Worm (Caenorhabditis elegans) whole organism, late embryonic: ENCODE measurements around the gene srh-304.

Source experiments
- C08G9.2 ChIP-seq: sonication (generic microtip); optimal IDR thresholded peaks from 2 replicates; lab custom pipeline; 2016; ENCODE audit warnings: mild to moderate bottlenecking, missing genetic modification characterization, moderate library complexity, missing compliant biosample characterization
- C38D4.7 ChIP-seq: fragments of 200-800 bp; sonication (Bioruptor generic); optimal IDR thresholded peaks from 2 replicates; lab custom pipeline; 2018; ENCODE audit warnings: mild to moderate bottlenecking, missing genetic modification characterization, moderate library complexity, missing compliant biosample characterization
- F13H6.1 ChIP-seq: sonication (generic microtip); optimal IDR thresholded peaks from 2 replicates; lab custom pipeline; 2016; ENCODE audit warnings: missing genetic modification characterization, missing compliant biosample characterization
- K09A11.1 ChIP-seq: sonication (generic microtip); optimal IDR thresholded peaks from 2 replicates; lab custom pipeline; 2017; ENCODE audit warnings: antibody characterized with exemption, mild to moderate bottlenecking, missing genetic modification characterization, missing compliant biosample characterization; ENCODE audit not compliant: insufficient read depth
- T23F11.4 ChIP-seq: fragments of 200-800 bp; sonication (Bioruptor generic); optimal IDR thresholded peaks from 2 replicates; lab custom pipeline; 2018; ENCODE audit warnings: mild to moderate bottlenecking, missing genetic modification characterization, missing compliant biosample characterization
- ama-1 ChIP-seq: fragments of 150-350 bp; optimal IDR thresholded peaks from 2 replicates; lab custom pipeline; 2014
- ceh-14 ChIP-seq: sonication (generic microtip); optimal IDR thresholded peaks from 2 replicates; lab custom pipeline; 2016; ENCODE audit warnings: missing genotype, missing genetic modification characterization, missing compliant biosample characterization
- ceh-18 ChIP-seq: sonication (generic microtip); optimal IDR thresholded peaks from 2 replicates; lab custom pipeline; 2016; ENCODE audit warnings: missing genetic modification characterization, missing compliant biosample characterization
- ceh-19 ChIP-seq: fragments of 200-800 bp; sonication (Bioruptor generic); optimal IDR thresholded peaks from 2 replicates; lab custom pipeline; 2018; ENCODE audit warnings: mild to moderate bottlenecking, missing genetic modification characterization, missing compliant biosample characterization
- ceh-2 ChIP-seq: sonication (generic microtip); optimal IDR thresholded peaks from 2 replicates; lab custom pipeline; 2016; ENCODE audit warnings: missing genotype, missing genetic modification characterization, missing compliant biosample characterization
- ceh-22 ChIP-seq: sonication (generic microtip); optimal IDR thresholded peaks from 2 replicates; lab custom pipeline; 2017; ENCODE audit warnings: missing biosample characterization, missing genetic modification characterization
- ceh-31 ChIP-seq: sonication (generic microtip); optimal IDR thresholded peaks from 2 replicates; lab custom pipeline; 2016; ENCODE audit warnings: missing genetic modification characterization, missing compliant biosample characterization
- ceh-34 ChIP-seq: sonication (generic microtip); optimal IDR thresholded peaks from 2 replicates; lab custom pipeline; 2016; ENCODE audit warnings: mild to moderate bottlenecking, missing genetic modification characterization, missing compliant biosample characterization
- ceh-48 ChIP-seq: sonication (generic microtip); optimal IDR thresholded peaks from 2 replicates; lab custom pipeline; 2016; ENCODE audit warnings: missing genetic modification characterization, inconsistent platforms, missing compliant biosample characterization
- ceh-6 ChIP-seq: fragments of 200-800 bp; sonication (Bioruptor generic); optimal IDR thresholded peaks from 2 replicates; lab custom pipeline; 2018; ENCODE audit warnings: mild to moderate bottlenecking, missing genetic modification characterization, missing compliant biosample characterization
- dmd-4 ChIP-seq: sonication (generic microtip); optimal IDR thresholded peaks from 2 replicates; lab custom pipeline; 2016; ENCODE audit warnings: borderline replicate concordance, missing genetic modification characterization, missing compliant biosample characterization
- dve-1 ChIP-seq: sonication (generic microtip); optimal IDR thresholded peaks from 2 replicates; lab custom pipeline; 2017; ENCODE audit warnings: antibody characterized with exemption, mild to moderate bottlenecking, missing genetic modification characterization, missing compliant biosample characterization
- elt-4 ChIP-seq: sonication (generic microtip); optimal IDR thresholded peaks from 2 replicates; lab custom pipeline; 2016; ENCODE audit warnings: missing genetic modification characterization, missing compliant biosample characterization
- ets-4 ChIP-seq: sonication (generic microtip); optimal IDR thresholded peaks from 2 replicates; lab custom pipeline; 2016; ENCODE audit warnings: missing genetic modification characterization, missing compliant biosample characterization
- fkh-6 ChIP-seq: sonication (generic microtip); optimal IDR thresholded peaks from 2 replicates; lab custom pipeline; 2016; ENCODE audit warnings: missing genetic modification characterization, missing compliant biosample characterization
- gmeb-2 ChIP-seq: sonication (generic microtip); optimal IDR thresholded peaks from 2 replicates; lab custom pipeline; 2016; ENCODE audit warnings: missing genetic modification characterization, inconsistent platforms, missing compliant biosample characterization
- hlh-13 ChIP-seq: fragments of 200-800 bp; sonication (Bioruptor generic); optimal IDR thresholded peaks from 2 replicates; lab custom pipeline; 2018; ENCODE audit warnings: mild to moderate bottlenecking, missing genetic modification characterization, missing compliant biosample characterization
- hlh-15 ChIP-seq: sonication (generic microtip); optimal IDR thresholded peaks from 2 replicates; lab custom pipeline; 2016; ENCODE audit warnings: missing genetic modification characterization, missing compliant biosample characterization
- hlh-30 ChIP-seq: sonication (generic microtip); optimal IDR thresholded peaks from 2 replicates; lab custom pipeline; 2017; ENCODE audit warnings: antibody characterized with exemption, missing genetic modification characterization, missing compliant biosample characterization; ENCODE audit not compliant: insufficient read depth
- hlh-6 ChIP-seq: sonication (generic microtip); optimal IDR thresholded peaks from 2 replicates; lab custom pipeline; 2016; ENCODE audit warnings: missing genotype, missing genetic modification characterization, missing compliant biosample characterization
- hlh-8 ChIP-seq: sonication (generic microtip); optimal IDR thresholded peaks from 2 replicates; lab custom pipeline; 2016; ENCODE audit warnings: missing genotype, missing genetic modification characterization, missing compliant biosample characterization
- lin-11 ChIP-seq: fragments of 200-800 bp; sonication (Bioruptor generic); optimal IDR thresholded peaks from 2 replicates; lab custom pipeline; 2018; ENCODE audit warnings: mild to moderate bottlenecking, missing genetic modification characterization, missing compliant biosample characterization
- nhr-232 ChIP-seq: sonication (generic microtip); optimal IDR thresholded peaks from 2 replicates; lab custom pipeline; 2016; ENCODE audit warnings: missing genetic modification characterization, missing compliant biosample characterization
- pat-9 ChIP-seq: fragments of 200-800 bp; sonication (Bioruptor generic); optimal IDR thresholded peaks from 2 replicates; lab custom pipeline; 2018; ENCODE audit warnings: mild to moderate bottlenecking, missing genetic modification characterization, moderate library complexity, missing compliant biosample characterization
- pax-1 ChIP-seq: fragments of 150-350 bp; optimal IDR thresholded peaks from 2 replicates; lab custom pipeline; 2014; ENCODE audit warnings: missing biosample characterization, missing genetic modification characterization
- pha-2 ChIP-seq: sonication (generic microtip); optimal IDR thresholded peaks from 2 replicates; lab custom pipeline; 2017; ENCODE audit warnings: mild to moderate bottlenecking, missing genetic modification characterization, missing compliant biosample characterization
- pha-4 ChIP-seq: fragments of 150-350 bp; optimal IDR thresholded peaks from 2 replicates; lab custom pipeline; 2018; ENCODE audit warnings: missing biosample characterization, missing genetic modification reagents, missing genetic modification characterization
- pqm-1 ChIP-seq: sonication (generic microtip); optimal IDR thresholded peaks from 2 replicates; lab custom pipeline; 2016; ENCODE audit warnings: missing genetic modification characterization, missing compliant biosample characterization
- pros-1 ChIP-seq: fragments of 150-350 bp; optimal IDR thresholded peaks from 2 replicates; lab custom pipeline; 2014; ENCODE audit warnings: missing biosample characterization, missing genetic modification reagents, missing genetic modification characterization
- rnt-1 ChIP-seq: sonication (generic microtip); optimal IDR thresholded peaks from 2 replicates; lab custom pipeline; 2016; ENCODE audit warnings: missing genetic modification characterization, missing compliant biosample characterization
- sox-2 ChIP-seq: fragments of 200-800 bp; sonication (Bioruptor generic); IDR thresholded peaks from 2 replicates; pipeline ENCODE4 v1.3.6; 2022; ENCODE audit warnings: missing genetic modification reagents, missing genetic modification characterization, missing compliant biosample characterization
- tbx-2 ChIP-seq: sonication (generic microtip); optimal IDR thresholded peaks from 2 replicates; lab custom pipeline; 2016; ENCODE audit warnings: missing genetic modification characterization, missing compliant biosample characterization
- unc-3 ChIP-seq, 2 experiments: fragments of 200-800 bp in 1 of 2; sonication (Bioruptor generic) in 1 of 2; sonication (generic microtip) in 1 of 2; conservative IDR thresholded peaks in 1 of 2; optimal IDR thresholded peaks in 1 of 2; 2 replicates each; pipeline versions ENCODE4 v1.3.6 to Lab custom; 2016 to 2022; ENCODE audit warnings: missing compliant biosample characterization in 2 of 2, missing genetic modification characterization in 2 of 2, missing genetic modification reagents in 1 of 2
- unc-42 ChIP-seq: sonication (generic microtip); optimal IDR thresholded peaks from 2 replicates; lab custom pipeline; 2016; ENCODE audit warnings: missing genotype, missing genetic modification characterization, missing compliant biosample characterization
- unc-86 ChIP-seq: sonication (generic microtip); optimal IDR thresholded peaks from 2 replicates; lab custom pipeline; 2016; ENCODE audit warnings: missing genetic modification characterization, missing compliant biosample characterization
- zip-5 ChIP-seq: sonication (generic microtip); optimal IDR thresholded peaks from 2 replicates; lab custom pipeline; 2016; ENCODE audit warnings: missing genetic modification characterization, missing compliant biosample characterization
- ztf-16 ChIP-seq: sonication (generic microtip); optimal IDR thresholded peaks from 2 replicates; lab custom pipeline; 2017; ENCODE audit warnings: missing genetic modification characterization, missing compliant biosample characterization

The srh-304 gene

ce11 chrV:17828310-17828709 is at the start of gene srh-304:
TSS of gene srh-304 (plus strand) at chrV:17828610.
- TF ChIP-seq ceh-34 (tag; lab: Kevin White, UChicago) (no peak), pros-1 (tag; lab: Kevin White, UChicago) (no peak), elt-4 (no peak), zip-5 (tag; lab: Kevin White, UChicago) (no peak), pha-4 (tag; lab: Kevin White, UChicago) (no peak), tbx-2 (tag; lab: Kevin White, UChicago) (no peak), F13H6.1 (tag; lab: Kevin White, UChicago) (no peak), nhr-232 (tag; lab: Kevin White, UChicago) (no peak), C38D4.7 (no peak), ama-1 (no peak), hlh-8 (tag; lab: Kevin White, UChicago) (no peak), lin-11 (tag; lab: Kevin White, UChicago) (no peak), unc-3 (GFP tag; conservative IDR thresholded peaks at IDR 0.05; lab: Robert Waterston, UW) (no peak), unc-3 (tag; optimal IDR thresholded peaks at IDR 0.05; lab: Kevin White, UChicago) (no peak), dmd-4 (no peak), ceh-31 (tag; lab: Kevin White, UChicago) (no peak), hlh-13 (GFP tag; lab: Kevin White, UChicago) (no peak)
- TF ChIP-seq, all 69 proteins: peak for 0

- TF ChIP-seq ceh-18 (tag; lab: Kevin White, UChicago) = no peak
- TF ChIP-seq hlh-6 (tag; lab: Kevin White, UChicago) = no peak
- no peak for TF ChIP-seq dmd-4
- TF ChIP-seq hlh-30 (tag; lab: Kevin White, UChicago) = no peak
- TF ChIP-seq ceh-14 (tag; lab: Kevin White, UChicago) = no peak
- TF ChIP-seq pat-9 (tag; lab: Kevin White, UChicago) = no peak
- TF ChIP-seq ztf-16 = no peak
- no peak for TF ChIP-seq unc-42 (tag; lab: Kevin White, UChicago)
- TF ChIP-seq dve-1 (tag; lab: Kevin White, UChicago) = no peak
- TF ChIP-seq unc-86 (tag; lab: Kevin White, UChicago) = no peak
- no peak for TF ChIP-seq pqm-1
- TF ChIP-seq C08G9.2 = no peak
- TF ChIP-seq hlh-15 (tag; lab: Kevin White, UChicago) = no peak
- no peak for TF ChIP-seq sox-2
- no peak for TF ChIP-seq ets-4 (tag; lab: Kevin White, UChicago)
- TF ChIP-seq fkh-6 (tag; lab: Kevin White, UChicago) = no peak
Observed at ce11 chrV:17780285-17780684, 48.1 kb upstream of the srh-304 start.

ce11 chrV:17783542-17783941 is 44.9 kb upstream of the srh-304 start, which contains the start of gene srab-12:
TSS of gene srab-12 (minus strand) at chrV:17783642.
- TF ChIP-seq ceh-2 (tag; lab: Kevin White, UChicago) (no peak), ceh-48 (no peak), hlh-8 (tag; lab: Kevin White, UChicago) (no peak), pha-4 (tag; lab: Kevin White, UChicago) (no peak), gmeb-2 (tag; lab: Kevin White, UChicago) (no peak), ceh-22 (tag; lab: Kevin White, UChicago) (no peak), T23F11.4 (no peak), pax-1 (tag; lab: Kevin White, UChicago) (no peak), pha-2 (no peak), hlh-30 (tag; lab: Kevin White, UChicago) (no peak), ceh-6 (GFP tag; lab: Kevin White, UChicago) (no peak), ceh-19 (GFP tag; lab: Kevin White, UChicago) (no peak), K09A11.1 (no peak), hlh-6 (tag; lab: Kevin White, UChicago) (no peak), lin-11 (tag; lab: Kevin White, UChicago) (no peak), rnt-1 (tag; lab: Kevin White, UChicago) (no peak), dve-1 (tag; lab: Kevin White, UChicago) (no peak), C08G9.2 (no peak)
